Fruit fly (Drosophila melanogaster) whole organism, embryonic: ENCODE results near the gene CG12522.
A peak's percentile ranks its signal among the peaks of the same experiment; 100 is the strongest.

Experiments used
- Aef1 ChIP-seq: fragments of 200-800 bp; sonication (Bioruptor generic); IDR thresholded peaks from 3 replicates; pipeline ENCODE4 v1.3.6; 2022; ENCODE audit warnings: missing biosample characterization, missing genetic modification characterization
- Atf-2 ChIP-seq: fragments of 200-800 bp; sonication (Bioruptor generic); optimal IDR thresholded peaks from 2 replicates; lab custom pipeline; 2016; ENCODE audit warnings: missing biosample characterization, missing genetic modification characterization
- Bgb ChIP-seq: fragments of 200-800 bp; sonication (Bioruptor generic); IDR thresholded peaks from 2 replicates; pipeline ENCODE4 v1.3.6; 2022; ENCODE audit warnings: missing biosample characterization, missing genetic modification characterization; ENCODE audit not compliant: partially characterized antibody
- C15 ChIP-seq: fragments of 200-800 bp; sonication (Bioruptor generic); IDR thresholded peaks from 3 replicates; pipeline ENCODE4 v1.3.6; 2022; ENCODE audit warnings: missing biosample characterization, missing genetic modification characterization
- CG11504 ChIP-seq: fragments of 200-800 bp; sonication (Bioruptor generic); optimal IDR thresholded peaks from 3 replicates; lab custom pipeline; 2019; ENCODE audit warnings: missing biosample characterization, mild to moderate bottlenecking, missing genetic modification characterization, moderate library complexity
- CG13775 ChIP-seq: fragments of 200-800 bp; sonication (Bioruptor generic); optimal IDR thresholded peaks from 3 replicates; lab custom pipeline; 2017; ENCODE audit warnings: missing biosample characterization, mild to moderate bottlenecking, missing genetic modification characterization
- CG15073 ChIP-seq: fragments of 200-800 bp; sonication (Bioruptor generic); optimal IDR thresholded peaks from 2 replicates; lab custom pipeline; 2016; ENCODE audit warnings: missing biosample characterization, missing genetic modification characterization
- CG15269 ChIP-seq: fragments of 200-800 bp; sonication (Bioruptor generic); optimal IDR thresholded peaks from 2 replicates; lab custom pipeline; 2018; ENCODE audit warnings: missing biosample characterization, mild to moderate bottlenecking, missing genetic modification characterization, moderate library complexity
- CG15601 ChIP-seq: fragments of 200-800 bp; sonication (Bioruptor generic); optimal IDR thresholded peaks from 3 replicates; lab custom pipeline; 2019; ENCODE audit warnings: missing biosample characterization, mild to moderate bottlenecking, missing genetic modification characterization, moderate library complexity
- CG15696 ChIP-seq: fragments of 200-800 bp; sonication (Bioruptor generic); optimal IDR thresholded peaks from 2 replicates; lab custom pipeline; 2019; ENCODE audit warnings: missing biosample characterization, mild to moderate bottlenecking, missing genetic modification characterization, moderate library complexity
- CG17186 ChIP-seq: fragments of 200-800 bp; sonication (Bioruptor generic); optimal IDR thresholded peaks from 3 replicates; lab custom pipeline; 2017; ENCODE audit warnings: missing biosample characterization, missing genetic modification reagents, missing genetic modification characterization
- CG17568 ChIP-seq: fragments of 200-800 bp; sonication (Bioruptor generic); optimal IDR thresholded peaks from 2 replicates; lab custom pipeline; 2018; ENCODE audit warnings: missing biosample characterization, mild to moderate bottlenecking, missing genetic modification characterization, moderate library complexity
- CG2889 ChIP-seq: fragments of 200-800 bp; sonication (Bioruptor generic); IDR thresholded peaks from 3 replicates; pipeline ENCODE4 v1.3.6; 2022; ENCODE audit warnings: missing biosample characterization, missing genetic modification characterization
- CG30403 ChIP-seq: fragments of 200-800 bp; sonication (Bioruptor generic); optimal IDR thresholded peaks from 3 replicates; lab custom pipeline; 2016; ENCODE audit warnings: missing biosample characterization, missing genetic modification characterization
- CG3726 ChIP-seq: fragments of 200-800 bp; sonication (Bioruptor generic); IDR thresholded peaks from 3 replicates; pipeline ENCODE4, ENCODE4 v1.3.6; 2022; ENCODE audit warnings: missing biosample characterization, missing genetic modification characterization
- CG4404 ChIP-seq: fragments of 200-800 bp; sonication (Bioruptor generic); IDR thresholded peaks from 2 replicates; pipeline ENCODE4 v1.3.6; 2022; ENCODE audit warnings: missing biosample characterization, missing genetic modification characterization
- CG4854 ChIP-seq: fragments of 200-800 bp; sonication (Bioruptor generic); optimal IDR thresholded peaks from 2 replicates; lab custom pipeline; 2016; ENCODE audit warnings: missing biosample characterization, missing genetic modification characterization, inconsistent platforms
- CG7745 ChIP-seq: fragments of 200-800 bp; sonication (Bioruptor generic); optimal IDR thresholded peaks from 2 replicates; lab custom pipeline; 2018; ENCODE audit warnings: missing biosample characterization, mild to moderate bottlenecking, missing genetic modification characterization, moderate library complexity
- CG9817 ChIP-seq: fragments of 200-800 bp; sonication (Bioruptor generic); optimal IDR thresholded peaks from 2 replicates; lab custom pipeline; 2018; ENCODE audit warnings: missing biosample characterization, mild to moderate bottlenecking, missing genetic modification characterization, moderate library complexity
- CHES-1-like ChIP-seq: fragments of 200-800 bp; sonication (Bioruptor generic); optimal IDR thresholded peaks from 2 replicates; lab custom pipeline; 2016; ENCODE audit warnings: missing biosample characterization, missing genetic modification characterization
- D19B ChIP-seq: fragments of 200-800 bp; sonication (Bioruptor generic); optimal IDR thresholded peaks from 2 replicates; lab custom pipeline; 2017; ENCODE audit warnings: missing biosample characterization, mild to moderate bottlenecking, missing genetic modification characterization
- E2f2 ChIP-seq: fragments of 200-800 bp; sonication (Bioruptor generic); IDR thresholded peaks from 2 replicates; pipeline ENCODE4 v1.3.6; 2022; ENCODE audit warnings: missing biosample characterization, missing genetic modification characterization
- Hr78 ChIP-seq, 2 experiments: fragments of 200-800 bp in 1 of 2; fragments of >200 bp in 1 of 2; sonication (Bioruptor generic) in 1 of 2; optimal IDR thresholded peaks; 2 replicates each; lab custom pipeline; 2017 to 2019; ENCODE audit warnings: missing biosample characterization in 2 of 2, missing genetic modification characterization in 2 of 2, mild to moderate bottlenecking in 1 of 2, moderate library complexity in 1 of 2
- Mad ChIP-seq: fragments of 200-800 bp; sonication (Bioruptor generic); optimal IDR thresholded peaks from 2 replicates; lab custom pipeline; 2016; ENCODE audit warnings: missing biosample characterization, missing genetic modification characterization
- Neu2 ChIP-seq: fragments of 200-800 bp; sonication (Bioruptor generic); optimal IDR thresholded peaks from 3 replicates; lab custom pipeline; 2016; ENCODE audit warnings: missing biosample characterization, missing genetic modification characterization, borderline replicate concordance
- Nf-YB ChIP-seq: fragments of 200-800 bp; sonication (Bioruptor generic); optimal IDR thresholded peaks from 3 replicates; lab custom pipeline; 2019; ENCODE audit warnings: missing biosample characterization, mild to moderate bottlenecking, missing genetic modification characterization, moderate library complexity
- Six4 ChIP-seq: fragments of 200-800 bp; sonication (Bioruptor generic); optimal IDR thresholded peaks from 2 replicates; lab custom pipeline; 2016; ENCODE audit warnings: missing biosample characterization, missing genetic modification characterization
- Ssrp ChIP-seq: fragments of 200-800 bp; sonication (Bioruptor generic); optimal IDR thresholded peaks from 2 replicates; lab custom pipeline; 2018; ENCODE audit warnings: missing biosample characterization, mild to moderate bottlenecking, missing genetic modification characterization, moderate library complexity
- aop ChIP-seq: fragments of 200-800 bp; sonication (Bioruptor generic); IDR thresholded peaks from 2 replicates; pipeline ENCODE4 v1.3.6; 2022; ENCODE audit warnings: missing biosample characterization, missing genetic modification characterization
- ash1 ChIP-seq: fragments of 200-800 bp; sonication (Bioruptor generic); optimal IDR thresholded peaks from 2 replicates; lab custom pipeline; 2018; ENCODE audit warnings: missing biosample characterization, mild to moderate bottlenecking, missing genetic modification characterization
- bowl ChIP-seq: fragments of 200-800 bp; sonication (Bioruptor generic); IDR thresholded peaks from 2 replicates; pipeline ENCODE4 v1.3.6; 2022; ENCODE audit warnings: missing biosample characterization, missing genetic modification characterization
- dpn ChIP-seq, 2 experiments: fragments of 200-800 bp; sonication (Bioruptor generic); optimal IDR thresholded peaks; 3 replicates each; lab custom pipeline; 2016; ENCODE audit warnings: missing biosample characterization in 2 of 2, missing genetic modification characterization in 2 of 2
- fd3F ChIP-seq: fragments of 200-800 bp; sonication (Bioruptor generic); optimal IDR thresholded peaks from 2 replicates; lab custom pipeline; 2018; ENCODE audit warnings: missing biosample characterization, mild to moderate bottlenecking, missing genetic modification characterization, moderate library complexity
- fu2 ChIP-seq: fragments of 200-800 bp; sonication (Bioruptor generic); optimal IDR thresholded peaks from 2 replicates; lab custom pipeline; 2016; ENCODE audit warnings: missing biosample characterization, missing genetic modification characterization
- gro ChIP-seq: fragments of 200-800 bp; sonication (Bioruptor generic); optimal IDR thresholded peaks from 2 replicates; lab custom pipeline; 2016; ENCODE audit warnings: missing biosample characterization, missing genetic modification characterization
- kni ChIP-seq: fragments of 200-800 bp; sonication (Bioruptor generic); optimal IDR thresholded peaks from 3 replicates; lab custom pipeline; 2017; ENCODE audit warnings: mild to moderate bottlenecking, missing biosample characterization, missing genetic modification reagents, missing genetic modification characterization
- nau ChIP-seq: fragments of 200-800 bp; sonication (Bioruptor generic); optimal IDR thresholded peaks from 3 replicates; lab custom pipeline; 2017; ENCODE audit warnings: missing biosample characterization, mild to moderate bottlenecking, missing genetic modification characterization, missing genetic modification reagents
- nerfin-1 ChIP-seq: fragments of 200-800 bp; sonication (Bioruptor generic); optimal IDR thresholded peaks from 3 replicates; lab custom pipeline; 2019; ENCODE audit warnings: missing biosample characterization, mild to moderate bottlenecking, missing genetic modification characterization, moderate library complexity
- peb ChIP-seq: fragments of 200-800 bp; sonication (Bioruptor generic); IDR thresholded peaks from 2 replicates; pipeline ENCODE4 v1.3.6; 2022; ENCODE audit warnings: missing biosample characterization, missing genetic modification characterization
- pho ChIP-seq: fragments of 200-800 bp; sonication (Bioruptor generic); optimal IDR thresholded peaks from 2 replicates; lab custom pipeline; 2016; ENCODE audit warnings: missing biosample characterization, missing genetic modification characterization
- pnt ChIP-seq: fragments of 200-800 bp; sonication (Bioruptor generic); optimal IDR thresholded peaks from 3 replicates; lab custom pipeline; 2016; ENCODE audit warnings: missing biosample characterization, missing genetic modification characterization
- sc ChIP-seq, 3 experiments: fragments of >200 bp in 2 of 3; fragments of 200-800 bp in 1 of 3; sonication (Bioruptor generic) in 1 of 3; optimal IDR thresholded peaks; 2 replicates in 2 of 3; 3 replicates in 1 of 3; lab custom pipeline; 2017; ENCODE audit warnings: mild to moderate bottlenecking in 1 of 3, missing biosample characterization in 1 of 3, missing genetic modification characterization in 1 of 3, missing genetic modification reagents in 1 of 3
- sqz ChIP-seq: fragments of 200-800 bp; sonication (Bioruptor generic); optimal IDR thresholded peaks from 3 replicates; lab custom pipeline; 2018; ENCODE audit warnings: missing biosample characterization, mild to moderate bottlenecking, missing genetic modification characterization
- ttk ChIP-seq: fragments of 200-800 bp; sonication (Bioruptor generic); IDR thresholded peaks from 2 replicates; pipeline ENCODE4 v2.1.2; 2022; ENCODE audit warnings: missing biosample characterization, missing genetic modification characterization
- unpg ChIP-seq: fragments of 200-800 bp; sonication (Bioruptor generic); optimal IDR thresholded peaks from 3 replicates; lab custom pipeline; 2018; ENCODE audit warnings: missing biosample characterization, mild to moderate bottlenecking, missing genetic modification characterization, moderate library complexity
- vvl ChIP-seq: fragments of 200-800 bp; sonication (Bioruptor generic); IDR thresholded peaks from 2 replicates; pipeline ENCODE4 v1.3.6; 2022; ENCODE audit warnings: missing biosample characterization, missing genetic modification characterization
- zen2 ChIP-seq: fragments of 200-800 bp; sonication (Bioruptor generic); IDR thresholded peaks from 3 replicates; pipeline ENCODE4 v1.3.6; 2022; ENCODE audit warnings: missing biosample characterization, missing genetic modification characterization; ENCODE audit not compliant: partially characterized antibody

CG12522 gene

DNA sequence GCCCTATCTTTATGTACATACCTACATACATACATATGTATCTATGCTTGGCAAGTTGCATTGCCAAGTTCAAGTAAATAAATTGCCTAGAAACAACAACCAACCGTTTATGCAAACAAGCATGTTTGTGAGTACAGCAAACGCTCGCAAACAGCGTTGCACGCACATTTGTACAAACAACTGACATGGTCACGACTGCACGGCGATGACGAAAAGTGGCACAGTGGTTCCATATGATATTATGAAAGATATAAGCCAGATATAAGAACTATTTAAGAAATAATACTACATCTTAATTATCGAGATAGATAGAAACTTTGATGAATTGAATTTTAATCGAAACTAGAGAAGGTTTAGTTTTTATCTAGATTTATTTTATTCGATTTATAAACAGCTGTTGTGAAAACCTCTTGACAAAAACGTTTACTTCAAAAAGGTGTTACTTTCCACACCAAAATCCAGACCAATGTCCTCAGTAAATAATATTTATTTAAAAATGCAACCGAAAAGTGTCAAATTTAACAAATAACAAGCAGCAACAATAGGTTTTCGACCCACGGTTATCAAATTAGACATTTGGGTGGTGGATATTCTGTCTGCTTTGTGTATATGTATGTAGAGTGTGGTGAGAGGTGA is 18.1 kb upstream of the CG12522 start (continued):
- TF ChIP-seq Ssrp (peak; percentile 94), CG15601 (tag; lab: Kevin White, UChicago) (peak; percentile 88), aop (GFP tag; lab: Robert Waterston, UW) (peak; percentile 22; the same call in 1 of the 2 replicates), CG15269 (tag; lab: Kevin White, UChicago) (peak; percentile 95), Mad (peak; percentile 77), dpn (GFP tag; optimal IDR thresholded peaks at IDR 0.05; lab: Kevin White, UChicago) (peak; percentile 73 to 88), sqz (GFP tag; lab: Kevin White, UChicago) (peak; percentile 86), pnt (GFP tag; lab: Kevin White, UChicago) (peak; percentile 69), zen2 (GFP tag; lab: Robert Waterston, UW) (no peak), CG2889 (GFP tag; lab: Robert Waterston, UW) (0 out of 3 replicates have a peak, but pooled peaks have one; percentile 37), CG15696 (peak; percentile 93), unpg (GFP tag; lab: Kevin White, UChicago) (peak; percentile 86), Neu2 (peak; percentile 25), Atf-2 (GFP tag; lab: Kevin White, UChicago) (peak; percentile 88), fd3F (GFP tag; lab: Kevin White, UChicago) (peak; percentile 75), CG11504 (tag; lab: Kevin White, UChicago) (peak; percentile 96), CG7745 (tag; lab: Kevin White, UChicago) (peak; percentile 69), ash1 (GFP tag; lab: Kevin White, UChicago) (peak; percentile 61), CHES-1-like (GFP tag; lab: Kevin White, UChicago) (peak; percentile 75), CG17568 (GFP tag; lab: Kevin White, UChicago) (peak; percentile 77), sc (optimal IDR thresholded peaks at IDR 0.05; lab: Kevin White, UChicago) (no peak), sc (GFP tag; optimal IDR thresholded peaks at IDR 0.05; lab: Kevin White, UChicago) (peak; percentile 89), Aef1 (GFP tag; lab: Robert Waterston, UW) (peak; percentile 59), CG17186 (GFP tag; lab: Kevin White, UChicago) (peak; percentile 52), pho (GFP tag; lab: Kevin White, UChicago) (peak; percentile 69), Six4 (GFP tag; lab: Kevin White, UChicago) (peak; percentile 92), CG15073 (GFP tag; lab: Kevin White, UChicago) (peak; percentile 61), fu2 (peak; percentile 51), vvl (peak; percentile 79), kni (peak; percentile 93), CG3726 (GFP tag; lab: Robert Waterston, UW) (no peak; the same call in 1 of the 3 replicates), E2f2 (peak; percentile 72), peb (GFP tag; lab: Robert Waterston, UW) (peak; percentile 39; the same call in 1 of the 2 replicates), Hr78 (GFP tag; optimal IDR thresholded peaks at IDR 0.05; lab: Kevin White, UChicago) (peak in 1 of 2 experiments; percentile 87), CG4404 (GFP tag; lab: Robert Waterston, UW) (peak; percentile 65), nerfin-1 (peak; percentile 59), gro (peak; percentile 22), Nf-YB (peak; percentile 83), C15 (GFP tag; lab: Robert Waterston, UW) (0 out of 3 replicates have a peak, but pooled peaks have one; percentile 39), CG30403 (GFP tag; lab: Kevin White, UChicago) (peak; percentile 94), Bgb (GFP tag; lab: Robert Waterston, UW) (no peak), nau (GFP tag; lab: Kevin White, UChicago) (peak; percentile 93), CG9817 (peak; percentile 45), CG13775 (GFP tag; lab: Kevin White, UChicago) (peak; percentile 92), ttk (GFP tag; lab: Robert Waterston, UW) (peak; percentile 57), CG4854 (peak; percentile 73), bowl (GFP tag; lab: Robert Waterston, UW) (no peak), D19B (peak; percentile 62)
